Worm (Caenorhabditis elegans) whole organism, L2 larva: ENCODE measurements around the gene spp-28.

Source experiments
- ama-1 ChIP-seq: fragments of 150-350 bp; optimal IDR thresholded peaks from 2 replicates; lab custom pipeline; 2018; ENCODE audit warnings: inconsistent platforms
- blmp-1 ChIP-seq: sonication (generic microtip); optimal IDR thresholded peaks from 2 replicates; lab custom pipeline; 2017; ENCODE audit warnings: missing genetic modification characterization, mild to moderate bottlenecking, missing compliant biosample characterization, antibody characterized with exemption, moderate library complexity; ENCODE audit not compliant: insufficient read depth
- ceh-16 ChIP-seq: fragments of 150-350 bp; optimal IDR thresholded peaks from 2 replicates; lab custom pipeline; 2014; ENCODE audit warnings: missing biosample characterization, missing genetic modification characterization
- elt-3 ChIP-seq: sonication (generic microtip); optimal IDR thresholded peaks from 2 replicates; lab custom pipeline; 2017; ENCODE audit warnings: missing biosample characterization, missing genetic modification characterization
- fos-1 ChIP-seq: fragments of 150-350 bp; optimal IDR thresholded peaks from 2 replicates; lab custom pipeline; 2014; ENCODE audit warnings: missing biosample characterization, missing genetic modification characterization
- nhr-12 ChIP-seq: fragments of 150-350 bp; optimal IDR thresholded peaks from 2 replicates; lab custom pipeline; 2014; ENCODE audit warnings: missing biosample characterization, missing genetic modification characterization
- nhr-237 ChIP-seq: fragments of 150-350 bp; optimal IDR thresholded peaks from 2 replicates; lab custom pipeline; 2014; ENCODE audit warnings: missing biosample characterization, missing genetic modification characterization
- skn-1 ChIP-seq: sonication (generic microtip); optimal IDR thresholded peaks from 2 replicates; lab custom pipeline; 2017; ENCODE audit warnings: missing biosample characterization, missing genetic modification characterization
- sma-9 ChIP-seq, 2 experiments: fragments of 150-350 bp in 1 of 2; sonication (generic microtip) in 1 of 2; optimal IDR thresholded peaks; 2 replicates each; lab custom pipeline; 2014 to 2016; ENCODE audit warnings: missing genetic modification characterization in 2 of 2, mild to moderate bottlenecking in 1 of 2, missing biosample characterization in 1 of 2, missing compliant biosample characterization in 1 of 2, missing genetic modification reagents in 1 of 2, moderate library complexity in 1 of 2
- ztf-1 ChIP-seq: fragments of 200-800 bp; sonication (Bioruptor generic); conservative IDR thresholded peaks from 2 replicates; pipeline ENCODE4 v1.3.6; 2022; ENCODE audit warnings: missing genetic modification characterization, missing compliant biosample characterization

DNA sequence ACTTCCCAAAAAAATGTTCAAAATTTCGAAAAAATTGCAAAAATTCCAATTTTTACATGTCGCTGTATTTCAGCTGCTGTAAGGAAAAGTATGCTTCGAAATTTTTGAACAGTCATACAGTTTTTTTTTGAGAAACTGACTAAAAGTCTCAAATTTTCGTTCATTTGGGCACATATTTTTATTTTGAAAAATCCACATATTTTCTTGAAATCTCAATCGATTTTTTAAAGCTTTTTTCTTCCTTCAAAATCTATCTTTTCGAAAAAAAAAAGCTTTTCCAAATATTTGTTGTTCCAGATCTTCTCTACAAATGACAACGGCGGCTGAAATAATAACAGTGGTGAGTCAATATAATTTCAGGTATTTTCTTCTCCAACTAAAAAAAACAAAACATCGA is 6.8 kb upstream of the spp-28 start, which contains the start of gene asd-1:
- TF ChIP-seq nhr-12 (tag; lab: Kevin White, UChicago): no peak
- TF ChIP-seq ama-1 (lab: Kevin White, UChicago): no peak
- TF ChIP-seq elt-3 (tag; lab: Kevin White, UChicago): no peak
- TF ChIP-seq ceh-16 (tag; lab: Kevin White, UChicago): no peak
- no peak for TF ChIP-seq blmp-1 (tag; lab: Kevin White, UChicago)
- no peak for TF ChIP-seq nhr-237 (tag; lab: Kevin White, UChicago)
- no peak for TF ChIP-seq ztf-1 (GFP tag; lab: Robert Waterston, UW)
- no peak for TF ChIP-seq fos-1 (tag; lab: Kevin White, UChicago)
- TF ChIP-seq sma-9 (GFP tag; optimal IDR thresholded peaks at IDR 0.05; lab: Kevin White, UChicago): no peak
- no peak for TF ChIP-seq sma-9 (tag; optimal IDR thresholded peaks at IDR 0.05; lab: Kevin White, UChicago)
- no peak for TF ChIP-seq skn-1 (tag; lab: Kevin White, UChicago)
